Worm (Caenorhabditis elegans): ENCODE results near the gene C46G7.5.

Gene C46G7.5

ce11 chrIV:6011545-6011944, at the start of gene C46G7.5:
Gene C46G7.5 (minus strand): TSS chrIV:6011645.
- TF ChIP-seq sox-4 (tag; optimal IDR thresholded peaks at IDR 0.05) (no peak), ceh-48 (tag; optimal IDR thresholded peaks at IDR 0.05) (no peak), pat-9 (tag; optimal IDR thresholded peaks at IDR 0.05) (no peak), fkh-6 (tag; optimal IDR thresholded peaks at IDR 0.05) (no peak), pag-3 (tag; optimal IDR thresholded peaks at IDR 0.05; ENCODE audit: borderline replicate concordance) (no peak), ttx-3 (tag; optimal IDR thresholded peaks at IDR 0.05) (no peak), hlh-30 (tag; optimal IDR thresholded peaks at IDR 0.05; ENCODE audit: insufficient read depth) (no peak), tbx-2 (tag; optimal IDR thresholded peaks at IDR 0.05) (no peak), Y22D7AL.16 (tag; optimal IDR thresholded peaks at IDR 0.05) (no peak)

- TF ChIP-seq hlh-6 (tag; optimal IDR thresholded peaks at IDR 0.05) (no peak), unc-42 (tag; optimal IDR thresholded peaks at IDR 0.05) (peak; percentile 94)
Observed at ce11 chrIV:6060912-6061311, 49.5 kb upstream of the C46G7.5 start.

- TF ChIP-seq pat-9 (tag; optimal IDR thresholded peaks at IDR 0.05) (no peak), dve-1 (tag; optimal IDR thresholded peaks at IDR 0.05) (no peak), ceh-18 (tag; optimal IDR thresholded peaks at IDR 0.05) (no peak), ceh-6 (GFP tag; optimal IDR thresholded peaks at IDR 0.05) (no peak), C08G9.2 (tag; optimal IDR thresholded peaks at IDR 0.05) (no peak), zip-5 (tag; optimal IDR thresholded peaks at IDR 0.05) (no peak), elt-4 (tag; optimal IDR thresholded peaks at IDR 0.05) (no peak), odd-2 (tag; optimal IDR thresholded peaks at IDR 0.05) (no peak)
Observed at ce11 chrIV:6059702-6060101, 48.3 kb upstream of the C46G7.5 start.

- no peak for TF ChIP-seq elt-2 (tag; optimal IDR thresholded peaks at IDR 0.05)
- TF ChIP-seq unc-42 (tag; optimal IDR thresholded peaks at IDR 0.05), result peak; percentile 86
- TF ChIP-seq sdc-2 (tag; optimal IDR thresholded peaks at IDR 0.05), result no peak
- TF ChIP-seq ceh-30 (tag; optimal IDR thresholded peaks at IDR 0.05), result no peak
- no peak for TF ChIP-seq hlh-8 (tag; optimal IDR thresholded peaks at IDR 0.05)
Observed at ce11 chrIV:6054833-6055232, 43.4 kb upstream of the C46G7.5 start.

- TF ChIP-seq nfya-1 (tag; optimal IDR thresholded peaks at IDR 0.05), result peak; percentile 38
- TF ChIP-seq ceh-31 (tag; optimal IDR thresholded peaks at IDR 0.05), result peak; percentile 23
- TF ChIP-seq ceh-34 (tag; optimal IDR thresholded peaks at IDR 0.05), result peak; percentile 47
- peak; percentile 11 for TF ChIP-seq ceh-18 (tag; optimal IDR thresholded peaks at IDR 0.05)
- TF ChIP-seq ahr-1 (tag; optimal IDR thresholded peaks at IDR 0.05), result no peak
Observed at ce11 chrIV:6053436-6053835, 42.0 kb upstream of the C46G7.5 start.

ce11 chrIV:6051884-6052283, 40.4 kb upstream of the C46G7.5 start:
- TF ChIP-seq elt-2 (tag; optimal IDR thresholded peaks at IDR 0.05) (peak; percentile 15), dve-1 (tag; optimal IDR thresholded peaks at IDR 0.05) (no peak), ceh-14 (tag; optimal IDR thresholded peaks at IDR 0.05) (no peak), K09A11.1 (tag; optimal IDR thresholded peaks at IDR 0.05; ENCODE audit: insufficient read depth) (no peak)

ce11 chrIV:6049062-6049461, 37.6 kb upstream of the C46G7.5 start:
- TF ChIP-seq C38D4.7 (GFP tag; optimal IDR thresholded peaks at IDR 0.05) (no peak), ceh-9 (tag; optimal IDR thresholded peaks at IDR 0.05) (no peak), ztf-16 (tag; optimal IDR thresholded peaks at IDR 0.05) (no peak), rnt-1 (tag; optimal IDR thresholded peaks at IDR 0.05) (no peak), madf-2 (tag; optimal IDR thresholded peaks at IDR 0.05) (no peak), Y22D7AL.16 (tag; optimal IDR thresholded peaks at IDR 0.05) (no peak), nfya-1 (tag; optimal IDR thresholded peaks at IDR 0.05) (no peak), fax-1 (tag; optimal IDR thresholded peaks at IDR 0.05) (no peak), mec-3 (tag; optimal IDR thresholded peaks at IDR 0.05; ENCODE audit: borderline replicate concordance) (no peak), F13H6.1 (tag; optimal IDR thresholded peaks at IDR 0.05) (no peak), C08G9.2 (tag; optimal IDR thresholded peaks at IDR 0.05) (no peak), ceh-34 (tag; optimal IDR thresholded peaks at IDR 0.05) (no peak), npax-4 (tag; optimal IDR thresholded peaks at IDR 0.05) (no peak), pqm-1 (tag; optimal IDR thresholded peaks at IDR 0.05) (no peak), unc-55 (GFP tag; optimal IDR thresholded peaks at IDR 0.05) (no peak), elt-4 (tag; optimal IDR thresholded peaks at IDR 0.05) (no peak), ceh-22 (tag; optimal IDR thresholded peaks at IDR 0.05) (no peak), unc-42 (tag; optimal IDR thresholded peaks at IDR 0.05) (no peak), ceh-19 (GFP tag; optimal IDR thresholded peaks at IDR 0.05) (no peak)
